Fruit fly (Drosophila melanogaster) whole organism, larva: ENCODE measurements around the gene CG10274.

Experiments used
- noc ChIP-seq: fragments of 200-800 bp; sonication (Bioruptor generic); optimal IDR thresholded peaks from 3 replicates; lab custom pipeline; 2019; ENCODE audit warnings: missing biosample characterization, mild to moderate bottlenecking, missing genetic modification characterization, moderate library complexity

CG10274 gene

dm6 chr3L:6181776-6182175 is at the start of gene CG10274:
CG10274 (minus strand) TSS chr3L:6181829.
- TF ChIP-seq noc (tag; lab: Kevin White, UChicago) = no peak

dm6 chr3L:6220187-6220586 is 38.6 kb upstream of the CG10274 start, which contains the start of gene CG33946:
CG33946 (plus strand) TSS chr3L:6220578.
- TF ChIP-seq noc (tag; lab: Kevin White, UChicago) = no peak

DNA sequence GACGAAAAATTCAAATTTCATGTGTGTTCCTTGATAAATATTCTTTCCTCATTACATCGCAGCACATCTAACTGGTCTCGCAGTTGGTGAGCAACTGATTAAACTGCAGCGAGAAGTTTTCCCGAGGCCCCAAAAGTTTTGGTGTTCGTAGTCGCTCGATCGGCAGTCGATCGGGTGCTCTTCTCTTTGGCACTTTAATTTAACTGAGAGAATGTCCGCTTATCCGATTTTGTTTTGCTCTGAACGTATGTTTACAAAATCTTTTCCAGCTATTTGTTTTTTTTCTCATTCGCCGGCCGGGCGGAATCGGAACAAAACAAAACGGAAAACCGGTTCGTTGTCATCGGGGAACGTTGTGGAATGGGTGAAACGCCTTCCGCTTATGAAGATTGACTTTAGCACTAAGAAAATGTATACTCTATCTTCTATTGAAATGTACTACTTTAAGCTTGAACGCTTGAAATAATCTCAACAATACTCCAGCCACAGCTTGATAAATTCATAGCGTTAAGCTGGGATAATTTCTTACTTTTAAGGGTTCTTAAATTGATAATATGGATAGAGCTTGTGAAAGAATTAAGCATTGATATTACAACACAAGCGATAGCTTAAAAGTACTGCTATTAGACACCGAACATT is 37.0 kb upstream of the CG10274 start:
- no peak for TF ChIP-seq noc (tag; lab: Kevin White, UChicago)

DNA sequence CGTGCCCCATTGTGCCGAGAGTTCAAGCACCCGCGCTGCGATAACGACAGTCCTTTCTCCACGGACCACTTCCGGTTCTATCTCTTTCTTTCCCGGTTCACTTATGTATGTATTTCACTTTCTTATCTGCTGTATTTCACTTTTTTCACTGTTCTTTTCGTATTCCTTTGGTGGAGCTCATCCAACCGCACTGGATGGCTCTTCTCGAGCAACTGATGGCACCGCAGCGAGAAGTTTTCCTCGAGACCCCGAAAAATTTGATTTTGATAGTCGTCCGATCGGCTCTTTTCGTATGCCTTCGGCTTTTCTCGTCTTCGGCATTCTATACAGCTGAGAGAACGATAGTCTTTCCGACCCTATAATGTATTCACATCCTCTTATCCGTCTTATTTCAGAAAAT is 36.2 kb upstream of the CG10274 start, which contains the start of gene LanA:
Gene LanA (minus strand): TSS at position 217 of the 400 bp plus-strand sequence.
- TF ChIP-seq noc (tag; lab: Kevin White, UChicago) = no peak

DNA sequence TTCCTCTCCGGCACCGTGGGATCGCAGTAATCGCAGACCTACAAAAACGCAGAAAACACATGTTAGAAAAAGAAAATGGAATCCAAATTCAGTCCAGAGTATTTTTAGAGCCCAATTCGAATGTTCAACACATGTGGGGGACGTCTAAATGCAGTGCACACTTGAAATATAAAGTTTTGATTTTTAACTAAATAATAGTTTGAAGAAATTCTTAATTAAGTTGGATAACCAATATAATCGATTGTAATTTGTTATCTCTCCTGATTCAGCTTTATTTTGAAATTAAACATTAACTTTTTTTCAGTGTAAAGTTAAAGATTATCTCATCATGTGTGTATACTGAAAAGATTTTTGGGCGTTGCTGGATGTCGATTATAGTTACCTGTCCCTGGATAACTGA is 35.6 kb upstream of the CG10274 start:
- TF ChIP-seq noc (tag; lab: Kevin White, UChicago) = no peak

DNA sequence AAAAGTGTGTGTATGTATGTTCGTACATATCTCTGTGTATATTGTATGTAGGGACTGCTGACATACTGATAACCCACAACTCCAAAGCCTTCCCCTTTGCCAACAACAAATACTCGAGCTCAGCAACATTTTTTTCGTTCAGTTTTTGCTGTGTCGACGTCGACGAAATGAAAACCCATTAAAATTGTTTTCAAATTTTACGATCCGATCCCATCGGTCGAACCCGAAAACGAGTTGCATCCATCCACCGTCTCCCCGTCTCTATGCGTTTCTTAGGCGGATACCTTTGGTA is 35.1 kb upstream of the CG10274 start:
- no peak for TF ChIP-seq noc (tag; lab: Kevin White, UChicago)

dm6 chr3L:6215976-6216786 is 34.6 kb upstream of the CG10274 start:
- TF ChIP-seq noc (tag; lab: Kevin White, UChicago) = no peak

- no peak for TF ChIP-seq noc (tag; lab: Kevin White, UChicago)
Measured at dm6 chr3L:6200173-6200572, 18.5 kb upstream of the CG10274 start, which contains the start of gene CG8219. CG8219 (plus strand) TSS chr3L:6200473.

dm6 chr3L:6193556-6194114 is 12.0 kb upstream of the CG10274 start:
- no peak for TF ChIP-seq noc (tag; lab: Kevin White, UChicago)

- peak; percentile 80 for TF ChIP-seq noc (tag; lab: Kevin White, UChicago)
Measured at dm6 chr3L:6192822-6193555, 11.4 kb upstream of the CG10274 start, which contains the start of the genes Sf3b6 and Tnpo. Sf3b6 (minus strand) TSS chr3L:6193179. Tnpo (plus strand) TSS chr3L:6193480.

- peak; percentile 33 for TF ChIP-seq noc (tag; lab: Kevin White, UChicago)
Measured at dm6 chr3L:6188995-6189927, 7.6 kb upstream of the CG10274 start, which contains the start of the genes D19A and CG7386. D19A (minus strand) TSS chr3L:6189123. CG7386 (plus strand) TSS chr3L:6189745.

DNA sequence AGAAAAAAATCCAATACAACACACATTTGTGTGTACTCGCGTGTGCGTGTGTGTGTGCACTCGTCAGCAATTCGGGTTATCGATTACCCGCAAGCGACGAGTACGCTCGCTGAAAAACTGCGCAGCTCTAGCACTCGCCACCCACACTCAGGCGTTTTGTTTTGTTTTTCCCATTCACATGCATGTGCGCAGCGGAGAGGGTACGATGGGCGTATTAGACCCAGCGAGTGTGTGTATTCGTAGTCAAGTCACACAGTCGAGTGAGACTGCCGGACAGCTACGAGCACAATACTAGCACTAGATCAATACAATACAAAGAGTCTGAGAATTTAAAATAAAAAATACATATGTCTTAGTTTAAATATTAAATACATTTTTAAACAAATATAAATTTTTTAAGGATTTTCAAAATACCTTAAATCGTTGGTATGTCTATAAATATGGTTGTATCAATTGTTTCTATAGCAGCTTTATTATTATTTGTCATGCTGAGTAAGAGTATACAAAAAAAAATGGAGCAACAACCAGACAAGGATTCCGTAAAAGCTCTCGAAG is 3.3 kb upstream of the CG10274 start, which contains the start of the genes D19B and CG43293:
Gene D19B (minus strand): TSS at position 37 of the 555 bp plus-strand sequence.
Gene CG43293 (plus strand): TSS at position 306 of the 555 bp plus-strand sequence.
- TF ChIP-seq noc (tag; lab: Kevin White, UChicago) = peak; percentile 72

DNA sequence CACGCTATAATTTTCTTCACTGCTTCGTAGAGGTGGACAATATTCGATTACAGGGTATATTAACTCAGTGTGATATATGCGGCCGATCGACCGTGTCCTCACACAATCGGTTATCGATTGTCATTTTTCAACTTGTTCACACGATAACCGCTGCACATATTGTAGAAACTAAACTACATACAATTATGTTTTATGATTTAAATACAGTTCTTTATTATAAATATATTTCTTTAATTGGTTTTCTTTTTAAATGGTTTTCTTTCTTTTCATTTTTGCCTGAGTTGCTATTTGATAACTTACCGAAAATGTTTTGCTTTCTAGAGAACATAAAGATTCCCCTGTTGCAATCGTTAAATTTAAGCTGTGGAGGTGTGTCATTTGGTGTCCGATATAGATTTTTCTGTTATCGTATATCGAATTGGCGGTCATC is 7.8 kb downstream of the CG10274 start, which contains the start of the genes fmt and CG7376:
Gene fmt (minus strand): TSS at position 55 of the 430 bp plus-strand sequence.
Gene CG7376 (plus strand): TSS at position 423 of the 430 bp plus-strand sequence.
- no peak for TF ChIP-seq noc (tag; lab: Kevin White, UChicago)
